Worm (Caenorhabditis elegans): ENCODE results near the gene end-3.

ce11 chrV:13992485-13992884, 22.0 kb upstream of the end-3 start, which contains the start of gene droe-4:
- TF ChIP-seq nhr-237 (tag; optimal IDR thresholded peaks at IDR 0.05), result no peak
- no peak for TF ChIP-seq egl-27 (tag; optimal IDR thresholded peaks at IDR 0.05)
- no peak for TF ChIP-seq nhr-21 (tag; optimal IDR thresholded peaks at IDR 0.05)
- TF ChIP-seq zag-1 (tag; optimal IDR thresholded peaks at IDR 0.05), result no peak
- TF ChIP-seq nhr-6 (tag; optimal IDR thresholded peaks at IDR 0.05), result no peak
- no peak for TF ChIP-seq fos-1 (tag; optimal IDR thresholded peaks at IDR 0.05)
- no peak for TF ChIP-seq ZK546.5 (tag; optimal IDR thresholded peaks at IDR 0.05)
- no peak for TF ChIP-seq mdl-1 (tag; optimal IDR thresholded peaks at IDR 0.05)
- no peak for TF ChIP-seq nhr-11 (tag; optimal IDR thresholded peaks at IDR 0.05)
- TF ChIP-seq aly-2 (tag; optimal IDR thresholded peaks at IDR 0.05), result no peak
- no peak for TF ChIP-seq nhr-77 (tag; optimal IDR thresholded peaks at IDR 0.05)
- no peak for TF ChIP-seq mab-5 (tag; optimal IDR thresholded peaks at IDR 0.05)
- TF ChIP-seq unc-62 (GFP tag; optimal IDR thresholded peaks at IDR 0.05), result no peak
- no peak for TF ChIP-seq skn-1 (tag; optimal IDR thresholded peaks at IDR 0.05)

Data from whole organism, L2 larva.